Worm (Caenorhabditis elegans) whole organism, L2 larva: ENCODE measurements around the gene T26H5.10.

Experiments used
- F13H6.1 ChIP-seq: sonication (generic microtip); optimal IDR thresholded peaks from 2 replicates; lab custom pipeline; 2016; ENCODE audit warnings: missing genetic modification characterization, missing compliant biosample characterization
- R02D3.7 ChIP-seq: fragments of 150-350 bp; optimal IDR thresholded peaks from 2 replicates; lab custom pipeline; 2014; ENCODE audit warnings: missing biosample characterization, missing genetic modification characterization
- Y55F3AM.14 ChIP-seq: fragments of 200-800 bp; sonication (Bioruptor generic); optimal IDR thresholded peaks from 2 replicates; lab custom pipeline; 2018; ENCODE audit warnings: mild to moderate bottlenecking, missing genetic modification characterization, missing compliant biosample characterization
- alr-1 ChIP-seq: fragments of 150-350 bp; optimal IDR thresholded peaks from 2 replicates; lab custom pipeline; 2014; ENCODE audit warnings: missing biosample characterization, missing genetic modification characterization
- aly-2 ChIP-seq: fragments of 150-350 bp; optimal IDR thresholded peaks from 2 replicates; lab custom pipeline; 2014; ENCODE audit warnings: missing biosample characterization, missing genetic modification characterization
- ama-1 ChIP-seq: fragments of 150-350 bp; optimal IDR thresholded peaks from 2 replicates; lab custom pipeline; 2018; ENCODE audit warnings: inconsistent platforms
- blmp-1 ChIP-seq: sonication (generic microtip); optimal IDR thresholded peaks from 2 replicates; lab custom pipeline; 2017; ENCODE audit warnings: missing genetic modification characterization, mild to moderate bottlenecking, missing compliant biosample characterization, antibody characterized with exemption, moderate library complexity; ENCODE audit not compliant: insufficient read depth
- dmd-4 ChIP-seq: sonication (generic microtip); optimal IDR thresholded peaks from 2 replicates; lab custom pipeline; 2017; ENCODE audit warnings: missing biosample characterization, missing genetic modification characterization
- egl-27 ChIP-seq: sonication (generic microtip); optimal IDR thresholded peaks from 3 replicates; lab custom pipeline; 2017; ENCODE audit warnings: missing biosample characterization, missing genetic modification reagents, missing genetic modification characterization
- elt-1 ChIP-seq: fragments of 150-350 bp; optimal IDR thresholded peaks from 2 replicates; lab custom pipeline; 2014; ENCODE audit warnings: missing biosample characterization, missing genetic modification characterization
- fos-1 ChIP-seq: fragments of 150-350 bp; optimal IDR thresholded peaks from 2 replicates; lab custom pipeline; 2014; ENCODE audit warnings: missing biosample characterization, missing genetic modification characterization
- gmeb-1 ChIP-seq: fragments of 150-350 bp; optimal IDR thresholded peaks from 2 replicates; lab custom pipeline; 2014; ENCODE audit warnings: missing biosample characterization, missing genetic modification characterization
- lin-11 ChIP-seq: fragments of 150-350 bp; sonication (generic microtip); optimal IDR thresholded peaks from 2 replicates; lab custom pipeline; 2014; ENCODE audit warnings: missing biosample characterization, missing genetic modification characterization, inconsistent platforms, mixed read lengths
- lin-13 ChIP-seq: fragments of 150-350 bp; optimal IDR thresholded peaks from 2 replicates; lab custom pipeline; 2014; ENCODE audit warnings: missing biosample characterization, missing genetic modification reagents, missing genetic modification characterization
- lin-39 ChIP-seq: fragments of 150-350 bp; optimal IDR thresholded peaks from 2 replicates; lab custom pipeline; 2014; ENCODE audit warnings: missing biosample characterization, missing genetic modification reagents, missing genetic modification characterization
- lsy-2 ChIP-seq, 2 experiments: fragments of 150-350 bp in 1 of 2; sonication (generic microtip) in 1 of 2; optimal IDR thresholded peaks; 2 replicates each; lab custom pipeline; 2014 to 2017; ENCODE audit warnings: missing biosample characterization in 2 of 2, missing genetic modification characterization in 2 of 2
- mab-5 ChIP-seq: fragments of 150-350 bp; optimal IDR thresholded peaks from 2 replicates; lab custom pipeline; 2014; ENCODE audit warnings: missing biosample characterization, missing genetic modification characterization
- nhr-12 ChIP-seq: fragments of 150-350 bp; optimal IDR thresholded peaks from 2 replicates; lab custom pipeline; 2014; ENCODE audit warnings: missing biosample characterization, missing genetic modification characterization
- nhr-21 ChIP-seq: fragments of 150-350 bp; optimal IDR thresholded peaks from 2 replicates; lab custom pipeline; 2014; ENCODE audit warnings: missing biosample characterization, missing genetic modification characterization
- nhr-25 ChIP-seq: fragments of 150-350 bp; sonication (generic microtip); optimal IDR thresholded peaks from 3 replicates; lab custom pipeline; 2014; ENCODE audit warnings: missing biosample characterization, missing genetic modification characterization
- nhr-6 ChIP-seq: fragments of 150-350 bp; optimal IDR thresholded peaks from 2 replicates; lab custom pipeline; 2014; ENCODE audit warnings: missing biosample characterization, missing genetic modification characterization
- nhr-77 ChIP-seq: fragments of 150-350 bp; optimal IDR thresholded peaks from 2 replicates; lab custom pipeline; 2014; ENCODE audit warnings: missing biosample characterization, missing genetic modification characterization
- peb-1 ChIP-seq: fragments of 150-350 bp; optimal IDR thresholded peaks from 2 replicates; lab custom pipeline; 2014; ENCODE audit warnings: missing biosample characterization, missing genetic modification characterization
- sem-4 ChIP-seq: fragments of 150-350 bp; optimal IDR thresholded peaks from 2 replicates; lab custom pipeline; 2014; ENCODE audit warnings: missing biosample characterization, missing genetic modification reagents, missing genetic modification characterization
- skn-1 ChIP-seq: sonication (generic microtip); optimal IDR thresholded peaks from 2 replicates; lab custom pipeline; 2017; ENCODE audit warnings: missing biosample characterization, missing genetic modification characterization
- sma-3 ChIP-seq: sonication (generic microtip); optimal IDR thresholded peaks from 2 replicates; lab custom pipeline; 2016; ENCODE audit warnings: missing genetic modification reagents, missing genetic modification characterization, missing compliant biosample characterization
- sma-9 ChIP-seq, 2 experiments: fragments of 150-350 bp in 1 of 2; sonication (generic microtip) in 1 of 2; optimal IDR thresholded peaks; 2 replicates each; lab custom pipeline; 2014 to 2016; ENCODE audit warnings: missing genetic modification characterization in 2 of 2, mild to moderate bottlenecking in 1 of 2, missing biosample characterization in 1 of 2, missing compliant biosample characterization in 1 of 2, missing genetic modification reagents in 1 of 2, moderate library complexity in 1 of 2
- snpc-4 ChIP-seq: fragments of 150-350 bp; optimal IDR thresholded peaks from 2 replicates; lab custom pipeline; 2014; ENCODE audit warnings: missing biosample characterization, missing genetic modification characterization
- unc-39 ChIP-seq: fragments of 150-350 bp; optimal IDR thresholded peaks from 2 replicates; lab custom pipeline; 2014; ENCODE audit warnings: missing biosample characterization, missing genetic modification characterization
- unc-62 ChIP-seq: fragments of 150-350 bp; optimal IDR thresholded peaks from 2 replicates; lab custom pipeline; 2014; ENCODE audit warnings: missing biosample characterization, missing genetic modification reagents, missing genetic modification characterization
- ztf-11 ChIP-seq: sonication (generic microtip); optimal IDR thresholded peaks from 2 replicates; lab custom pipeline; 2017; ENCODE audit warnings: missing biosample characterization, missing genetic modification characterization

Gene T26H5.10

ce11 chrV:15444188-15444587, 580 bp upstream of the T26H5.10 start, which contains the start of gene T26H5.11:
T26H5.11 (minus strand) TSS chrV:15444288.
- TF ChIP-seq blmp-1 (tag; lab: Kevin White, UChicago) (no peak), R02D3.7 (no peak), lsy-2 (tag; optimal IDR thresholded peaks at IDR 0.05; lab: Kevin White, UChicago) (no peak), alr-1 (tag; lab: Kevin White, UChicago) (no peak)

DNA sequence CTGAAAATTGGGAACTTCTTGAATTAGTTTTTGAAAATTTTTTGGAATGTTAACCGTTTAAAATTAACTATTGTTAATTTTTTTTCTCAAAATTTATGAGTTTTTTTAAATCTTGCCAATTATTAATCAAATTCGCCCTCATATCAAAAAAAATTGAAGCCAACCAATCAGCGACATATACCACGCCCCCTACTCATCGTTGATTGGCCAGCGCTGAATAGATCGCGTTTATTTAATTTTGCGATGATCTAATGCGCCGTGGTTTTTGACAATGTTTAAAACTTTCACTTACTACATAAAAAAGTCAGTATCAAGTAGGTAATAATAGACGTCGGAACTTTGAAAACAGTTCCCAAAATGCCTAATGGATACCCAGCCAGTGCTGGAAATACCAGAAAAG, 1.2 kb downstream of the T26H5.10 start:
- TF ChIP-seq lin-39 (tag; lab: Kevin White, UChicago): no peak
- TF ChIP-seq sem-4 (tag; lab: Kevin White, UChicago): no peak
- TF ChIP-seq sma-3 (GFP tag; lab: Kevin White, UChicago): no peak
- no peak for TF ChIP-seq snpc-4
- TF ChIP-seq nhr-77: no peak
- TF ChIP-seq nhr-12: no peak
- TF ChIP-seq aly-2 (tag; lab: Kevin White, UChicago): no peak
- no peak for TF ChIP-seq peb-1 (tag; lab: Kevin White, UChicago)
- no peak for TF ChIP-seq skn-1 (tag; lab: Kevin White, UChicago)
- no peak for TF ChIP-seq ama-1 (lab: Kevin White, UChicago)
- no peak for TF ChIP-seq lin-13 (GFP tag; lab: Kevin White, UChicago)
- TF ChIP-seq nhr-21 (tag; lab: Kevin White, UChicago): no peak
- no peak for TF ChIP-seq Y55F3AM.14 (GFP tag; lab: Kevin White, UChicago)
- no peak for TF ChIP-seq ztf-11 (tag; lab: Kevin White, UChicago)
- no peak for TF ChIP-seq dmd-4 (tag; lab: Kevin White, UChicago)
- no peak for TF ChIP-seq nhr-6 (tag; lab: Kevin White, UChicago)

DNA sequence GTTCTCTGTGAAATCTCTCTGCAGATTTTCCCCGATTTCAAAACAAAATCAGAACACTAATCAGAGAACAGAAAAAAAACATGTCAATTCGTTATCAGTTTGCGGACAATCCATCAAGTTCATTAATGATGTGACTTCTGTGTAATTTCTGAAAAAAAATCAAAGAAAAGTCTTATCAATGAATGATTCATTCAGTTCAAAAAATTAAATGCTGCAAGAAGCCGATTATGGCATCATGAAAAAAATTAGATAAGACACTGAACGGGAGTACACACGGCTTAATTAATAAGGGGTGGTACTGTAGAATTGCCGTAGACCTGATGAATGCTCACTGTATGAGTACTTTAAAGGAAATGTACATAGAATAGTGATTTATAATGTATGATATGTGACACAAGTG, 7.5 kb downstream of the T26H5.10 start:
- TF ChIP-seq fos-1 (peak; percentile 98), ama-1 (lab: Kevin White, UChicago) (no peak), sma-9 (GFP tag; optimal IDR thresholded peaks at IDR 0.05; lab: Kevin White, UChicago) (peak; percentile 57), sma-9 (tag; optimal IDR thresholded peaks at IDR 0.05; lab: Kevin White, UChicago) (no peak), F13H6.1 (no peak), peb-1 (tag; lab: Kevin White, UChicago) (no peak), nhr-6 (tag; lab: Kevin White, UChicago) (no peak), blmp-1 (tag; lab: Kevin White, UChicago) (no peak), mab-5 (tag; lab: Kevin White, UChicago) (no peak), elt-1 (tag; lab: Kevin White, UChicago) (no peak), lin-11 (no peak), nhr-25 (tag; lab: Kevin White, UChicago) (no peak), sma-3 (GFP tag; lab: Kevin White, UChicago) (no peak)

DNA sequence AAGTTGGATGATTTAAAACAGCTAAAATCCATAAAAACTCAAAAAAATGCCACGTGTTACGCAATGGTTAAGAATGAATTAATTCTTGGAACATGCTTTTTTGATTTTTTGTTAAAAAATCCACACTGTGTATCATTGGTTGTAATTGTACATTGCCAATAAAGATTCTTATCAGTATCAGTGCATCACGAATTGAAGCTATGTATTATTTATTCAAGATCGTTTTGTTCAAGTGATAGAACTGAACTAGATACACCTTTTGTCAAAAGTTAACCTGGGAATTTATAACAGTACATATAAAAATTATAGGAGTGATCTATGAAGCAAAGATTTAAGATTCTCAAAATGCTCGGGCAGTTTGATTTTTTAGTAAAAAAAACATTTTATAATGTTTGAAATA, 9.0 kb downstream of the T26H5.10 start:
- TF ChIP-seq fos-1: peak; percentile 68
- TF ChIP-seq egl-27: no peak

DNA sequence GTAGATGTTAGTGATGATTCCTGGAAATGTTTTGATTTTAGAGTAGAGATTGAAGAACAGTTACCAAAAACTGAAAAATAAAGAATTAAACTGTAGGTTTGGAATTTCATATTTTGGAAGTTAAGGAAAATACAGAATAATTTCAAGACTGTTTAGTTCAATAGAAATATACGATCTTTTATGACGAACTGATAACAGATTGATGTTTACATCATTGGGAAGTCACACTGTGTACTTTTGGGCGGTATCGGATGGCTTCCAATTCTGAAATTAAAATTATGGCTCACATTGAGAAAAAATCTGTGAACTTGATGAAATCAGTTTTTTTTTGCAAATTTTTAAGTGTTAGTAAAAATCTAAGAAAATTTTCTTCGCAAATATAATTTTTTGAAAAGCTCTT, 11.2 kb downstream of the T26H5.10 start, which contains the start of gene T26H5.8:
Gene T26H5.8, minus strand, starts transcription at position 270 of the 400 bp plus-strand sequence.
- TF ChIP-seq fos-1: peak; percentile 74
- peak; percentile 43 for TF ChIP-seq gmeb-1 (tag; lab: Kevin White, UChicago)
- no peak for TF ChIP-seq unc-62 (GFP tag; lab: Kevin White, UChicago)
- no peak for TF ChIP-seq aly-2 (tag; lab: Kevin White, UChicago)

DNA sequence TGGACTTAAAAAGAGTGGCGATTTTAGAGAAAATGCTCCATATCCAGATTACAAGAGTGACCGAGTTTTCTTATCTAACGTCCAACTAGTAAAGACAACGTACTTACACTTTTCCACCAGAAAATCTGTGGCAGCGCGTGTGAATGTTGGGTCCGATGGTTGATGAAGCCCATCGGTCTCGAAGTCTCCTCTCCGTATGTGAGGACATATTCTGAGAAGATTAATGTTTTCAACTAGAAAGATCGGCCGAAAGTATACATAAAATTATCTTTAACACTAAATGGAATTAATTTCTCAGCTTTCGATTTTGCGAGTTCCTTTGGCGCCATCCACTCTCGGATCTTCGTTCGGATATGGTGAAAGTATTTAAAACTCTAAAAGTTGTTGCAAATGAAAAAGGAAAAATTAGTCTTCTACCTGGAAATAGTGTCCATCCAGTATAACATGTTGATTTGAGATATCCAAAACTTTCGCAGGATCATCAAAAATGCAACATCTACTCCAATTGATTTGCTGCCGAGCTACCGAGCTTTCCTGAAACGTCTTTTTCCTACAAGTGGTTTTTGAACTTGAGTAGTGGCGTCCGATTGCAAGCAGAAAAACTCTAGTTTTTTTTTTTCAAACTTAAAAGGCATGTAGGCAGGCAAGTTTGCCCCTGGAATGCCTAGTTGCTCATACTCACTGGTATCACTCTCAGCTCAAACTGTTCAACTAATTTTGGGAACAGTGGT, 12.1 kb downstream of the T26H5.10 start:
- TF ChIP-seq unc-39 (tag; lab: Kevin White, UChicago) (peak; percentile 70), nhr-6 (tag; lab: Kevin White, UChicago) (no peak)
